Worm (Caenorhabditis elegans) whole organism, L2 larva: Measurements from ENCODE around the gene srx-122.

Source experiments
- C34F6.9 ChIP-seq: fragments of 150-350 bp; optimal IDR thresholded peaks from 2 replicates; lab custom pipeline; 2014; ENCODE audit warnings: missing biosample characterization, missing genetic modification characterization
- F13H6.1 ChIP-seq: sonication (generic microtip); optimal IDR thresholded peaks from 2 replicates; lab custom pipeline; 2016; ENCODE audit warnings: missing genetic modification characterization, missing compliant biosample characterization
- R02D3.7 ChIP-seq: fragments of 150-350 bp; optimal IDR thresholded peaks from 2 replicates; lab custom pipeline; 2014; ENCODE audit warnings: missing biosample characterization, missing genetic modification characterization
- ZK546.5 ChIP-seq: sonication (generic microtip); optimal IDR thresholded peaks from 2 replicates; lab custom pipeline; 2017; ENCODE audit warnings: missing biosample characterization, missing genetic modification characterization
- alr-1 ChIP-seq: fragments of 150-350 bp; optimal IDR thresholded peaks from 2 replicates; lab custom pipeline; 2014; ENCODE audit warnings: missing biosample characterization, missing genetic modification characterization
- aly-2 ChIP-seq: fragments of 150-350 bp; optimal IDR thresholded peaks from 2 replicates; lab custom pipeline; 2014; ENCODE audit warnings: missing biosample characterization, missing genetic modification characterization
- ama-1 ChIP-seq: fragments of 150-350 bp; optimal IDR thresholded peaks from 2 replicates; lab custom pipeline; 2018; ENCODE audit warnings: inconsistent platforms
- blmp-1 ChIP-seq: sonication (generic microtip); optimal IDR thresholded peaks from 2 replicates; lab custom pipeline; 2017; ENCODE audit warnings: missing genetic modification characterization, mild to moderate bottlenecking, missing compliant biosample characterization, antibody characterized with exemption, moderate library complexity; ENCODE audit not compliant: insufficient read depth
- ceh-16 ChIP-seq: fragments of 150-350 bp; optimal IDR thresholded peaks from 2 replicates; lab custom pipeline; 2014; ENCODE audit warnings: missing biosample characterization, missing genetic modification characterization
- ceh-82 ChIP-seq: fragments of 150-350 bp; optimal IDR thresholded peaks from 2 replicates; lab custom pipeline; 2014; ENCODE audit warnings: missing biosample characterization, missing genetic modification characterization
- crh-2 ChIP-seq: sonication (generic microtip); optimal IDR thresholded peaks from 2 replicates; lab custom pipeline; 2017; ENCODE audit warnings: missing biosample characterization, missing genetic modification characterization
- dmd-4 ChIP-seq: sonication (generic microtip); optimal IDR thresholded peaks from 2 replicates; lab custom pipeline; 2017; ENCODE audit warnings: missing biosample characterization, missing genetic modification characterization
- elt-1 ChIP-seq: fragments of 150-350 bp; optimal IDR thresholded peaks from 2 replicates; lab custom pipeline; 2014; ENCODE audit warnings: missing biosample characterization, missing genetic modification characterization
- fos-1 ChIP-seq: fragments of 150-350 bp; optimal IDR thresholded peaks from 2 replicates; lab custom pipeline; 2014; ENCODE audit warnings: missing biosample characterization, missing genetic modification characterization
- lin-13 ChIP-seq: fragments of 150-350 bp; optimal IDR thresholded peaks from 2 replicates; lab custom pipeline; 2014; ENCODE audit warnings: missing biosample characterization, missing genetic modification reagents, missing genetic modification characterization
- lin-39 ChIP-seq: fragments of 150-350 bp; optimal IDR thresholded peaks from 2 replicates; lab custom pipeline; 2014; ENCODE audit warnings: missing biosample characterization, missing genetic modification reagents, missing genetic modification characterization
- lsy-2 ChIP-seq, 2 experiments: fragments of 150-350 bp in 1 of 2; sonication (generic microtip) in 1 of 2; optimal IDR thresholded peaks; 2 replicates each; lab custom pipeline; 2014 to 2017; ENCODE audit warnings: missing biosample characterization in 2 of 2, missing genetic modification characterization in 2 of 2
- mab-5 ChIP-seq: fragments of 150-350 bp; optimal IDR thresholded peaks from 2 replicates; lab custom pipeline; 2014; ENCODE audit warnings: missing biosample characterization, missing genetic modification characterization
- mbf-1 ChIP-seq: sonication (generic microtip); optimal IDR thresholded peaks from 2 replicates; lab custom pipeline; 2017; ENCODE audit warnings: missing biosample characterization, missing genetic modification characterization
- mdl-1 ChIP-seq, 2 experiments: fragments of 150-350 bp in 1 of 2; sonication (generic microtip) in 1 of 2; optimal IDR thresholded peaks; 2 replicates each; lab custom pipeline; 2017; ENCODE audit warnings: missing biosample characterization in 2 of 2, missing genetic modification characterization in 2 of 2
- nhr-10 ChIP-seq: sonication (generic microtip); optimal IDR thresholded peaks from 2 replicates; lab custom pipeline; 2017; ENCODE audit warnings: missing biosample characterization, missing genetic modification characterization
- nhr-21 ChIP-seq: fragments of 150-350 bp; optimal IDR thresholded peaks from 2 replicates; lab custom pipeline; 2014; ENCODE audit warnings: missing biosample characterization, missing genetic modification characterization
- nhr-23 ChIP-seq: fragments of 150-350 bp; optimal IDR thresholded peaks from 2 replicates; lab custom pipeline; 2014; ENCODE audit warnings: missing biosample characterization, missing genetic modification reagents, missing genetic modification characterization
- nhr-237 ChIP-seq: fragments of 150-350 bp; optimal IDR thresholded peaks from 2 replicates; lab custom pipeline; 2014; ENCODE audit warnings: missing biosample characterization, missing genetic modification characterization
- nhr-25 ChIP-seq: fragments of 150-350 bp; sonication (generic microtip); optimal IDR thresholded peaks from 3 replicates; lab custom pipeline; 2014; ENCODE audit warnings: missing biosample characterization, missing genetic modification characterization
- nhr-6 ChIP-seq: fragments of 150-350 bp; optimal IDR thresholded peaks from 2 replicates; lab custom pipeline; 2014; ENCODE audit warnings: missing biosample characterization, missing genetic modification characterization
- nhr-77 ChIP-seq: fragments of 150-350 bp; optimal IDR thresholded peaks from 2 replicates; lab custom pipeline; 2014; ENCODE audit warnings: missing biosample characterization, missing genetic modification characterization
- peb-1 ChIP-seq: fragments of 150-350 bp; optimal IDR thresholded peaks from 2 replicates; lab custom pipeline; 2014; ENCODE audit warnings: missing biosample characterization, missing genetic modification characterization
- sem-4 ChIP-seq: fragments of 150-350 bp; optimal IDR thresholded peaks from 2 replicates; lab custom pipeline; 2014; ENCODE audit warnings: missing biosample characterization, missing genetic modification reagents, missing genetic modification characterization
- skn-1 ChIP-seq: sonication (generic microtip); optimal IDR thresholded peaks from 2 replicates; lab custom pipeline; 2017; ENCODE audit warnings: missing biosample characterization, missing genetic modification characterization
- sma-3 ChIP-seq: sonication (generic microtip); optimal IDR thresholded peaks from 2 replicates; lab custom pipeline; 2016; ENCODE audit warnings: missing genetic modification reagents, missing genetic modification characterization, missing compliant biosample characterization
- sma-9 ChIP-seq, 2 experiments: fragments of 150-350 bp in 1 of 2; sonication (generic microtip) in 1 of 2; optimal IDR thresholded peaks; 2 replicates each; lab custom pipeline; 2014 to 2016; ENCODE audit warnings: missing genetic modification characterization in 2 of 2, mild to moderate bottlenecking in 1 of 2, missing biosample characterization in 1 of 2, missing compliant biosample characterization in 1 of 2, missing genetic modification reagents in 1 of 2, moderate library complexity in 1 of 2
- snpc-4 ChIP-seq: fragments of 150-350 bp; optimal IDR thresholded peaks from 2 replicates; lab custom pipeline; 2014; ENCODE audit warnings: missing biosample characterization, missing genetic modification characterization
- unc-55 ChIP-seq: fragments of 150-350 bp; sonication (generic microtip); optimal IDR thresholded peaks from 3 replicates; lab custom pipeline; 2014; ENCODE audit warnings: missing biosample characterization, missing genetic modification reagents, missing genetic modification characterization
- unc-62 ChIP-seq: fragments of 150-350 bp; optimal IDR thresholded peaks from 2 replicates; lab custom pipeline; 2014; ENCODE audit warnings: missing biosample characterization, missing genetic modification reagents, missing genetic modification characterization
- ztf-1 ChIP-seq: fragments of 200-800 bp; sonication (Bioruptor generic); conservative IDR thresholded peaks from 2 replicates; pipeline ENCODE4 v1.3.6; 2022; ENCODE audit warnings: missing genetic modification characterization, missing compliant biosample characterization
- ztf-11 ChIP-seq: sonication (generic microtip); optimal IDR thresholded peaks from 2 replicates; lab custom pipeline; 2017; ENCODE audit warnings: missing biosample characterization, missing genetic modification characterization

Gene srx-122

DNA sequence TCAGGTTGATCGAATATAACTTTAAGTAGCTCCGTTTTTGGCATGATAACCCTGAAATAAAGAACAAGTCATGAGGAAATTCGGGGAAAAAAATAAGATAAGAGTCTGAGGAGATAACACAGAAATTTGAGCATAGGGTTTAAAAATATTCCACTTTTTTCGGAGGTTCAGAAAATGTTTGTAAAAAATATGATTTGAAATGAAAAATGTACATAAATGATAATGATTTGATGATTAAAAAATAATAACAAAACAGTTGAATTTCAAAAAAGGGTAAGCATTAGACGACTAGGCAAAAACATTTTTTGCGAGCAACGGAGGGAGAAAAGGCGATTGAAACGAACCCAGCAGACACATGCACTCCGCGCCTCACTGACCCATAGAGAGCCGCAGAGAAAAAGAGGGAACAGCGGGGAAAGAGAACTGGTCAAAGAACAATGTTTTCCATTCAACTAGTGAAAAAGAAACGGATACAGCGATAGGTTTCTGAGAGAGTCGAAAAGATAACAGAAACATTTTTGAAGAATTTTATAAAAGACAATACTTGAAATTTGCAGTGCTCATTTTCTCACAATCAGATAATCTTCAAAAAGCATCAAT is 14.5 kb upstream of the srx-122 start, which contains the start of gene arrd-18:
arrd-18 (minus strand) TSS at position 51 of the 600 bp plus-strand sequence.
- TF ChIP-seq lsy-2 (tag; optimal IDR thresholded peaks at IDR 0.05; lab: Kevin White, UChicago) = peak in 1 of 2 experiments; percentile 43
- peak; percentile 59 for TF ChIP-seq C34F6.9
- TF ChIP-seq sma-9 (GFP tag; optimal IDR thresholded peaks at IDR 0.05; lab: Kevin White, UChicago) = peak; percentile 87
- TF ChIP-seq sma-9 (tag; optimal IDR thresholded peaks at IDR 0.05; lab: Kevin White, UChicago) = no peak
- peak; percentile 40 for TF ChIP-seq unc-55 (GFP tag; lab: Kevin White, UChicago)
- no peak for TF ChIP-seq mbf-1 (tag; lab: Kevin White, UChicago)
- TF ChIP-seq F13H6.1 (tag; lab: Kevin White, UChicago) = peak; percentile 83
- TF ChIP-seq skn-1 (tag; lab: Kevin White, UChicago) = no peak

DNA sequence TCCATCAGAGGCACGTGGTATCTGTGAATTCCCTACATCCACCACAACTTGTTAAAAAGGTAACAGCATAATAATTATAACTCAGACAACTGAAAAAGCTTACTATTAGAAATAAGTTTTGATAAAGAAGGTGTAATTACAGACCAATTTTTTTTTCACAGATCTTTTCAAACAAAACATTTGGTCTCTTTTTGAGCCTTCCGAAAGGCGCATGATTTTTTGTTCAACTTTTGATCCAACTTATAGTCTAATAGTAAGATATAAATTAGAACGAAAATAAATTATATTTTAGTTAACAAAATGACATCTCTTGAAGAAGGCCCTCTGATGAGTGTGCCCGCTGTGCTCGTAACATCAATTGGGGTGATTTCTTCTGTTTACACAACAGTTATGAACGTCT is 10.5 kb upstream of the srx-122 start, which contains the start of gene srbc-3:
srbc-3 (plus strand) TSS at position 301 of the 400 bp plus-strand sequence.
- no peak for TF ChIP-seq sem-4 (tag; lab: Kevin White, UChicago)
- TF ChIP-seq aly-2 (tag; lab: Kevin White, UChicago) = no peak
- TF ChIP-seq nhr-6 = no peak

- no peak for TF ChIP-seq ztf-1 (GFP tag; lab: Robert Waterston, UW)
- no peak for TF ChIP-seq ama-1 (lab: Kevin White, UChicago)
- no peak for TF ChIP-seq mdl-1 (tag; optimal IDR thresholded peaks at IDR 0.05; lab: Kevin White, UChicago)
- no peak for TF ChIP-seq blmp-1 (tag; lab: Kevin White, UChicago)
- no peak for TF ChIP-seq mab-5
- TF ChIP-seq nhr-10 = no peak
- no peak for TF ChIP-seq crh-2
- TF ChIP-seq nhr-25 = no peak
- TF ChIP-seq ztf-11 (tag; lab: Kevin White, UChicago) = no peak
- no peak for TF ChIP-seq unc-55 (GFP tag; lab: Kevin White, UChicago)
- TF ChIP-seq ZK546.5 = no peak
- TF ChIP-seq unc-62 (GFP tag; lab: Kevin White, UChicago) = no peak
- no peak for TF ChIP-seq skn-1 (tag; lab: Kevin White, UChicago)
- no peak for TF ChIP-seq dmd-4 (tag; lab: Kevin White, UChicago)
- TF ChIP-seq snpc-4 (tag; lab: Kevin White, UChicago) = no peak
- TF ChIP-seq sma-3 (GFP tag; lab: Kevin White, UChicago) = no peak
Observed at ce11 chrV:3301898-3302297, 4.2 kb upstream of the srx-122 start, which contains the start of gene srbc-1. TSS of gene srbc-1 (minus strand) at chrV:3301998.

- TF ChIP-seq nhr-21 (tag; lab: Kevin White, UChicago) (no peak), mbf-1 (tag; lab: Kevin White, UChicago) (no peak), peb-1 (tag; lab: Kevin White, UChicago) (no peak), ceh-16 (no peak), crh-2 (no peak), ceh-82 (tag; lab: Kevin White, UChicago) (no peak), unc-62 (GFP tag; lab: Kevin White, UChicago) (no peak), nhr-6 (no peak), alr-1 (tag; lab: Kevin White, UChicago) (no peak), fos-1 (tag; lab: Kevin White, UChicago) (no peak), nhr-237 (no peak), skn-1 (tag; lab: Kevin White, UChicago) (no peak), nhr-77 (no peak), lin-13 (GFP tag; lab: Kevin White, UChicago) (no peak), elt-1 (tag; lab: Kevin White, UChicago) (no peak), F13H6.1 (tag; lab: Kevin White, UChicago) (no peak), R02D3.7 (tag; lab: Kevin White, UChicago) (no peak), nhr-23 (tag; lab: Kevin White, UChicago) (no peak), lin-39 (tag; lab: Kevin White, UChicago) (no peak)
Observed at ce11 chrV:3299437-3299836, 1.8 kb upstream of the srx-122 start.
